Comparison of ENCODE assay signal across 4 fruit fly cellular contexts in genomic region chr3L:11119901-11120418, dm6.
TF ChIP-seq lines count a peak whose summit lies in the region.

No protein-coding gene starts in this region.

- TF ChIP-seq CTCF in whole organism, embryonic (GFP tag; optimal IDR thresholded peaks at IDR 0.05; lab: Kevin White, UChicago): no peak

TF ChIP-seq in whole organism, adult, 20 proteins besides CTCF, POLR2A, EP300 and RAD21:
- TF ChIP-seq ovo (GFP tag; optimal IDR thresholded peaks at IDR 0.05; lab: Kevin White, UChicago) (peak; percentile 47), kay (GFP tag; lab: Kevin White, UChicago; ENCODE audit: borderline replicate concordance) (no peak), CG12768 (GFP tag; optimal IDR thresholded peaks at IDR 0.05; lab: Kevin White, UChicago) (no peak), Hr96 (GFP tag; optimal IDR thresholded peaks at IDR 0.05; lab: Kevin White, UChicago) (no peak)

TF ChIP-seq in whole organism, embryonic, 481 proteins besides CTCF, POLR2A, EP300 and RAD21 (continues in another document):
- TF ChIP-seq exex (tag; optimal IDR thresholded peaks at IDR 0.05; lab: Kevin White, UChicago): no peak
- TF ChIP-seq BEAF-32 (GFP tag; optimal IDR thresholded peaks at IDR 0.05; lab: Kevin White, UChicago): no peak
- TF ChIP-seq pzg (GFP tag; optimal IDR thresholded peaks at IDR 0.05; lab: Kevin White, UChicago): peak; percentile 8
- TF ChIP-seq maf-S (GFP tag; optimal IDR thresholded peaks at IDR 0.05; lab: Kevin White, UChicago): no peak
- no peak for TF ChIP-seq CG9797 (GFP tag; optimal IDR thresholded peaks at IDR 0.05; lab: Kevin White, UChicago)
- no peak for TF ChIP-seq Antp (GFP tag; optimal IDR thresholded peaks at IDR 0.05; lab: Kevin White, UChicago)
- no peak for TF ChIP-seq CG8290 (GFP tag; optimal IDR thresholded peaks at IDR 0.05; lab: Kevin White, UChicago)
- peak in 1 of 2 experiments; percentile 78 for TF ChIP-seq CG8290 (tag; optimal IDR thresholded peaks at IDR 0.05; lab: Kevin White, UChicago)
- no peak for TF ChIP-seq Atf-2 (GFP tag; optimal IDR thresholded peaks at IDR 0.05; lab: Kevin White, UChicago)
- TF ChIP-seq CG15601 (tag; optimal IDR thresholded peaks at IDR 0.05; lab: Kevin White, UChicago): peak; percentile 65
- peak; percentile 81 for TF ChIP-seq fd64A (GFP tag; optimal IDR thresholded peaks at IDR 0.05; lab: Kevin White, UChicago)
- no peak; the same call in 2 of the 3 replicates for TF ChIP-seq row (GFP tag; IDR thresholded peaks at IDR 0.05; lab: Robert Waterston, UW)
- no peak for TF ChIP-seq CG16815 (GFP tag; optimal IDR thresholded peaks at IDR 0.05; lab: Kevin White, UChicago)
- no peak for TF ChIP-seq CG8359 (GFP tag; optimal IDR thresholded peaks at IDR 0.05; lab: Kevin White, UChicago; ENCODE audit: borderline replicate concordance)
- no peak for TF ChIP-seq da (GFP tag; optimal IDR thresholded peaks at IDR 0.05; lab: Kevin White, UChicago)
- TF ChIP-seq Aef1 (GFP tag; IDR thresholded peaks at IDR 0.05; lab: Robert Waterston, UW): no peak
- no peak for TF ChIP-seq eve (GFP tag; optimal IDR thresholded peaks at IDR 0.05; lab: Kevin White, UChicago)
- TF ChIP-seq pum (GFP tag; optimal IDR thresholded peaks at IDR 0.05; lab: Kevin White, UChicago): no peak
- TF ChIP-seq CG5180 (GFP tag; optimal IDR thresholded peaks at IDR 0.05; lab: Kevin White, UChicago): peak; percentile 31
- TF ChIP-seq Pdp1 (GFP tag; optimal IDR thresholded peaks at IDR 0.05; lab: Kevin White, UChicago): peak in 1 of 2 experiments; percentile 100
- TF ChIP-seq cato (GFP tag; optimal IDR thresholded peaks at IDR 0.05; lab: Kevin White, UChicago; ENCODE audit: borderline replicate concordance): no peak
- no peak; the same call in 2 of the 3 replicates for TF ChIP-seq dysf (GFP tag; IDR thresholded peaks at IDR 0.05; lab: Robert Waterston, UW)
- no peak for TF ChIP-seq slou (GFP tag; optimal IDR thresholded peaks at IDR 0.05; lab: Kevin White, UChicago)
- TF ChIP-seq CG30020 (tag; optimal IDR thresholded peaks at IDR 0.05; lab: Kevin White, UChicago): no peak
- TF ChIP-seq Elba2 (GFP tag; optimal IDR thresholded peaks at IDR 0.05; lab: Kevin White, UChicago): peak; percentile 51
- TF ChIP-seq gcm (GFP tag; optimal IDR thresholded peaks at IDR 0.05; lab: Kevin White, UChicago): peak; percentile 45
- peak; percentile 83 for TF ChIP-seq CG12769 (tag; optimal IDR thresholded peaks at IDR 0.05; lab: Kevin White, UChicago)
- peak; percentile 17; the same call in 1 of the 2 replicates for TF ChIP-seq E2f2 (GFP tag; IDR thresholded peaks at IDR 0.05; lab: Robert Waterston, UW)
- TF ChIP-seq pros (GFP tag; optimal IDR thresholded peaks at IDR 0.05; lab: Kevin White, UChicago): peak; percentile 8

TF ChIP-seq in whole organism, prepupa, 60 proteins besides CTCF, POLR2A, EP300 and RAD21:
- TF ChIP-seq vri (GFP tag; optimal IDR thresholded peaks at IDR 0.05; lab: Kevin White, UChicago) (peak; percentile 78), fkh (GFP tag; optimal IDR thresholded peaks at IDR 0.05; lab: Kevin White, UChicago) (peak; percentile 98), CG6792 (GFP tag; optimal IDR thresholded peaks at IDR 0.05; lab: Kevin White, UChicago) (no peak), spab (GFP tag; optimal IDR thresholded peaks at IDR 0.05; lab: Kevin White, UChicago) (no peak), Eip75B (GFP tag; optimal IDR thresholded peaks at IDR 0.05; lab: Kevin White, UChicago) (no peak), OdsH (GFP tag; optimal IDR thresholded peaks at IDR 0.05; lab: Kevin White, UChicago) (no peak)

TF ChIP-seq in whole organism, wandering third instar larva, 38 proteins besides CTCF, POLR2A, EP300 and RAD21:
- TF ChIP-seq Dif (GFP tag; optimal IDR thresholded peaks at IDR 0.05; lab: Kevin White, UChicago; ENCODE audit: partially characterized antibody): no peak
- TF ChIP-seq jim (GFP tag; optimal IDR thresholded peaks at IDR 0.05; lab: Kevin White, UChicago): peak; percentile 12
- TF ChIP-seq sv (GFP tag; optimal IDR thresholded peaks at IDR 0.05; lab: Kevin White, UChicago): peak; percentile 3
- TF ChIP-seq psq (GFP tag; optimal IDR thresholded peaks at IDR 0.05; lab: Kevin White, UChicago): peak; percentile 18
- no peak for TF ChIP-seq Abd-B (GFP tag; optimal IDR thresholded peaks at IDR 0.05; lab: Kevin White, UChicago)
- TF ChIP-seq h (GFP tag; optimal IDR thresholded peaks at IDR 0.05; lab: Kevin White, UChicago): peak; percentile 34
- peak; percentile 82 for TF ChIP-seq N (GFP tag; optimal IDR thresholded peaks at IDR 0.05; lab: Kevin White, UChicago)
